Fruit fly (Drosophila melanogaster): ENCODE measurements around the gene CG10877.
A peak's percentile ranks its signal among the peaks of the same experiment; 100 is the strongest.

Gene CG10877

DNA sequence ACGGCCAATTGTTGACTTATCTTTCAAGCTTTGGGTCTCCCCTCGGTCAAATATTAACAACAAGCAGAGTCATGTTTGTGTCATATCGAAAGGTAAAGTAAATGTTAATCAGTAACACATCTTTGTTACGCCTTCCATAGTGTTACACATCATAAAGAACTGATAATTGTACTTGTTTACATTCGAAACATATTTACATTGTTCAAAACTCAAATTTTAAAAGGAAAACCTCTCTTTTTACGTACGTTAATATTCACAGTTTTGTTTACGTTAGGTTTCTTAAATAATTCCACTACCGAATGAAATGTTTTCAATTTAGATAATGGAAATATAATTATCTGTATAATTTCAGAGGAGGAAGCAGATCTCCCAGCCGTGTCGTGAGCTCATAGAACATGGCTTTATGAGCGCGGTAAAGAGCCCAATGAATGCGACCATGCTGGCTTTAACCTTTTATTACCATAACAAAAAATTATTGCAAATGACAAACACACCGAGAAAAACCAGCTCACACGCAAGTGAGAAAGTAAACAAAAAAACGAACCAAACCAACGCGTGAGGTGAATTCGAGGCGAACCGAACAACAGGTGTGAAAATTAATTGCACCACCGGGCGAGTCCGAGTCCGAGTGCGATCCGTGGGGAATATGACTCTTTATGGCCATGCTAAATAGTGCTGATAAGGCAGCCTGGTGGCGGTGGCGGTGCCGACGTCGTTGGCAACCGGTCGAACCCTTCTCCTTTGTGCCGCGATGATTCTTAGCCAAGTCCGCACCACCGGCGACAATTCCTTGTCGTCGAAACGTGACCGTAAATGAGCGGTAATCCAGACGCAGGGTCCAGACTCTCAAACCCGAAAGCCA lies 21.4 kb downstream of the CG10877 start (continued):
- TF ChIP-seq sisA (GFP tag; IDR thresholded peaks at IDR 0.05): no peak
- TF ChIP-seq CG5180 (GFP tag; optimal IDR thresholded peaks at IDR 0.05): no peak
- TF ChIP-seq psq (GFP tag; optimal IDR thresholded peaks at IDR 0.05): no peak
- no peak for TF ChIP-seq vvl (GFP tag; IDR thresholded peaks at IDR 0.05)
- peak; percentile 71 for TF ChIP-seq CG1529 (GFP tag; optimal IDR thresholded peaks at IDR 0.05)
- TF ChIP-seq nmo (GFP tag; optimal IDR thresholded peaks at IDR 0.05): no peak
- no peak for TF ChIP-seq CG11723 (GFP tag; optimal IDR thresholded peaks at IDR 0.05)
- peak; percentile 36 for TF ChIP-seq CG4328 (GFP tag; optimal IDR thresholded peaks at IDR 0.05)
- TF ChIP-seq NK7.1 (GFP tag; optimal IDR thresholded peaks at IDR 0.05): no peak
- no peak for TF ChIP-seq Gug (GFP tag; IDR thresholded peaks at IDR 0.05)
- TF ChIP-seq CG14014 (GFP tag; IDR thresholded peaks at IDR 0.05): peak; percentile 61; the same call in 1 of the 2 replicates
- no peak for TF ChIP-seq ind (GFP tag; optimal IDR thresholded peaks at IDR 0.05)
- no peak for TF ChIP-seq Hr39 (optimal IDR thresholded peaks at IDR 0.05)
- no peak for TF ChIP-seq Trl (optimal IDR thresholded peaks at IDR 0.05)
- TF ChIP-seq Trl (GFP tag; optimal IDR thresholded peaks at IDR 0.05): peak; percentile 34
- no peak for TF ChIP-seq Side (GFP tag; optimal IDR thresholded peaks at IDR 0.05)
- TF ChIP-seq CG1602 (GFP tag; optimal IDR thresholded peaks at IDR 0.05): peak; percentile 42
- no peak for TF ChIP-seq CG6683 (GFP tag; optimal IDR thresholded peaks at IDR 0.05)
- no peak for TF ChIP-seq wor (GFP tag; IDR thresholded peaks at IDR 0.05)
- peak; percentile 34 for TF ChIP-seq Six4 (GFP tag; optimal IDR thresholded peaks at IDR 0.05)
- no peak for TF ChIP-seq vnd (GFP tag; IDR thresholded peaks at IDR 0.05; ENCODE audit: partially characterized antibody)
- TF ChIP-seq sens (GFP tag): peak; percentile 84
- peak; percentile 54 for TF ChIP-seq Hmr (GFP tag; optimal IDR thresholded peaks at IDR 0.05)
- no peak for TF ChIP-seq Dad (GFP tag; optimal IDR thresholded peaks at IDR 0.05)
- TF ChIP-seq cg (GFP tag; optimal IDR thresholded peaks at IDR 0.05): no peak
- no peak for TF ChIP-seq CG18011 (GFP tag; optimal IDR thresholded peaks at IDR 0.05)
- peak; percentile 29 for TF ChIP-seq grn (GFP tag; optimal IDR thresholded peaks at IDR 0.05)
- TF ChIP-seq fru (optimal IDR thresholded peaks at IDR 0.05): no peak
- no peak for TF ChIP-seq Bteb2 (GFP tag; optimal IDR thresholded peaks at IDR 0.05)
- no peak for TF ChIP-seq C15 (GFP tag; IDR thresholded peaks at IDR 0.05)
- no peak for TF ChIP-seq nom (GFP tag; optimal IDR thresholded peaks at IDR 0.05)
- TF ChIP-seq CG7556 (GFP tag; optimal IDR thresholded peaks at IDR 0.05): peak; percentile 56
- TF ChIP-seq ken (GFP tag; IDR thresholded peaks at IDR 0.05): no peak
- TF ChIP-seq ac (GFP tag; optimal IDR thresholded peaks at IDR 0.05): peak; percentile 62
- peak; percentile 29 for TF ChIP-seq Deaf1 (tag; optimal IDR thresholded peaks at IDR 0.05)
- TF ChIP-seq CG10431 (GFP tag; optimal IDR thresholded peaks at IDR 0.05): peak; percentile 3
- TF ChIP-seq mld (GFP tag; IDR thresholded peaks at IDR 0.05; ENCODE audit: partially characterized antibody): no peak
- TF ChIP-seq slou (GFP tag; optimal IDR thresholded peaks at IDR 0.05): peak; percentile 30
- TF ChIP-seq Optix (GFP tag; IDR thresholded peaks at IDR 0.05): no peak
- peak in 1 of 2 experiments; percentile 32 for TF ChIP-seq insv (GFP tag; optimal IDR thresholded peaks at IDR 0.05)
- TF ChIP-seq CG2199 (GFP tag; IDR thresholded peaks at IDR 0.05): no peak
- TF ChIP-seq CG9215 (GFP tag; IDR thresholded peaks at IDR 0.05): no peak
- TF ChIP-seq CG18619 (GFP tag; optimal IDR thresholded peaks at IDR 0.05): peak; percentile 33
- TF ChIP-seq lola (GFP tag; optimal IDR thresholded peaks at IDR 0.05): peak in 1 of 3 experiments; percentile 58
- TF ChIP-seq CG8359 (GFP tag; optimal IDR thresholded peaks at IDR 0.05; ENCODE audit: borderline replicate concordance): peak; percentile 5
- TF ChIP-seq CG6854 (GFP tag; optimal IDR thresholded peaks at IDR 0.05): peak; percentile 13
- TF ChIP-seq crol (GFP tag; IDR thresholded peaks at IDR 0.05): no peak
- peak; percentile 27 for TF ChIP-seq CG3281 (GFP tag; optimal IDR thresholded peaks at IDR 0.05)
- TF ChIP-seq Atf6 (GFP tag; IDR thresholded peaks at IDR 0.05): peak; percentile 59
- TF ChIP-seq CG13296 (GFP tag; optimal IDR thresholded peaks at IDR 0.05): peak; percentile 17
- peak; percentile 49 for TF ChIP-seq sob (GFP tag; IDR thresholded peaks at IDR 0.05)
